Fruit fly (Drosophila melanogaster): ENCODE data around the gene CG12725.

Gene CG12725

DNA sequence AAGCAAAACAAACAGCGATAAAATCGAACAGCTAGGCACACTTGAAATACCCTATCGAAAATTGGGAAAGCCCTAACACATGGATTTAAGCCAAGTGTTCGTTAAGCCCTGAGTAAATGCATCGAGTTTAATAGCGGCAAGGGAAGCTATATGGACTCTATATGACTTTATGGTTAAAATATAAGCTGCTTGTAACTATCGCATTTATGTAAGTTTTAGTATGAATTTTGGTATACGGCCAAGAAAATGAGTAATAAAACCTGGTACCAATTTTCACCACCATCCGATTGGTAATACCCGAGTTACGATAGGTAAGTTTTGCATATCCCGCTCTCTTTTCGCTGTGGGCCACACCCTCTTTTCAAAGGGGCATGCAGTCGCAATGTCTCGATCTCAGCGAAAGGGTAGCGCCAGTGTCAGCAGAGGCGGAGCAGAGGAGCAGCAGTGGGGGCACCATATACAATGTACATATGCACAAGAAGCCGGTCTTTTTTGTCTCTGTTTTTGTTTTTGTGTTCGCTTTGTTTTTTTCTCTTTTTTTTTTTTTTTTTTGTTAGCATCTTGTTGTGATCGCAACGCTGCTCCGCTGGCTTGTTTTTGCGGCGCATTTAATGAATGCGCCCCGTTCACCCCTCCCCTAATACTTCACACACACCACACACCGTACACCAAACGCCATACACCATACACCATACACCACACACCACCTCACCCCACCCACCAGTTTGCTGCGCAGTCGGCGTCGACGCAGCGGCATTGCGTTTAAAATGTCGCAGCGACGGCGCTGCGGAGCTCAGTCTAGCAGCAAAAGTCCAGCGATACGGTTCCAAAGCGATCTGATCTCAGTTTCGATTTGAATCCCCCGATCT, 1.5 kb upstream of the CG12725 start, which contains the start of gene GstT4 (continued):
- peak; percentile 76 for TF ChIP-seq CG18262 (tag; optimal IDR thresholded peaks at IDR 0.05)
- TF ChIP-seq Taf1 (GFP tag; IDR thresholded peaks at IDR 0.05): 0 out of 2 replicates have a peak, but pooled peaks have one; percentile 18
- TF ChIP-seq CG11695 (GFP tag; IDR thresholded peaks at IDR 0.05): 0 out of 3 replicates have a peak, but pooled peaks have one; percentile 28
- TF ChIP-seq sisA (GFP tag; IDR thresholded peaks at IDR 0.05): peak; percentile 57
- peak; percentile 30 for TF ChIP-seq CG12071 (GFP tag; optimal IDR thresholded peaks at IDR 0.05)
- TF ChIP-seq CG13624 (GFP tag; optimal IDR thresholded peaks at IDR 0.05): peak; percentile 84
- peak; percentile 33 for TF ChIP-seq CG4424 (GFP tag; optimal IDR thresholded peaks at IDR 0.05)
- peak; percentile 54 for TF ChIP-seq ind (GFP tag; optimal IDR thresholded peaks at IDR 0.05)
- peak; percentile 19; the same call in 1 of the 2 replicates for TF ChIP-seq al (GFP tag; IDR thresholded peaks at IDR 0.05)
- TF ChIP-seq Hmx (GFP tag; optimal IDR thresholded peaks at IDR 0.05): peak; percentile 5
- TF ChIP-seq lab (GFP tag; optimal IDR thresholded peaks at IDR 0.05): peak; percentile 2
- peak; percentile 44; the same call in 2 of the 3 replicates for TF ChIP-seq tgo (GFP tag; IDR thresholded peaks at IDR 0.05)
- peak; percentile 44 for TF ChIP-seq CG8944 (GFP tag; optimal IDR thresholded peaks at IDR 0.05)
- TF ChIP-seq pb (GFP tag; optimal IDR thresholded peaks at IDR 0.05): peak; percentile 5
- TF ChIP-seq MBD-R2 (GFP tag; IDR thresholded peaks at IDR 0.05): peak; percentile 40; the same call in 1 of the 2 replicates
- peak; percentile 11 for TF ChIP-seq CG30020 (tag; optimal IDR thresholded peaks at IDR 0.05)
- TF ChIP-seq CG13296 (GFP tag; optimal IDR thresholded peaks at IDR 0.05): no peak
- TF ChIP-seq CG17612 (GFP tag; IDR thresholded peaks at IDR 0.05): no peak
- TF ChIP-seq CG7556 (GFP tag; optimal IDR thresholded peaks at IDR 0.05): peak; percentile 68
- 0 out of 2 replicates have a peak, but pooled peaks have one; percentile 35 for TF ChIP-seq ap (GFP tag; IDR thresholded peaks at IDR 0.05)
- TF ChIP-seq CG4404 (GFP tag; IDR thresholded peaks at IDR 0.05): no peak
- no peak for TF ChIP-seq GATAe (GFP tag; conservative IDR thresholded peaks at IDR 0.05)
- peak; percentile 40 for TF ChIP-seq CG10654 (GFP tag; optimal IDR thresholded peaks at IDR 0.05)
- no peak for TF ChIP-seq ara (GFP tag; IDR thresholded peaks at IDR 0.05)
- peak; percentile 22 to 23 for TF ChIP-seq Hr51 (GFP tag; optimal IDR thresholded peaks at IDR 0.05)
- TF ChIP-seq NK7.1 (GFP tag; optimal IDR thresholded peaks at IDR 0.05): no peak
- TF ChIP-seq Ssrp (tag; optimal IDR thresholded peaks at IDR 0.05): peak; percentile 32
- TF ChIP-seq nau (GFP tag; optimal IDR thresholded peaks at IDR 0.05): no peak
- no peak for TF ChIP-seq tll (GFP tag; optimal IDR thresholded peaks at IDR 0.05)
- peak; percentile 76 for TF ChIP-seq slp2 (GFP tag; optimal IDR thresholded peaks at IDR 0.05)
- TF ChIP-seq Pdp1 (GFP tag; optimal IDR thresholded peaks at IDR 0.05): peak; percentile 43 to 47
- peak; percentile 4 for TF ChIP-seq CG1529 (GFP tag; optimal IDR thresholded peaks at IDR 0.05)
- TF ChIP-seq kay (GFP tag; optimal IDR thresholded peaks at IDR 0.05): no peak
- no peak for TF ChIP-seq CG2199 (GFP tag; IDR thresholded peaks at IDR 0.05)
- TF ChIP-seq wdn (GFP tag; IDR thresholded peaks at IDR 0.05): 0 out of 2 replicates have a peak, but pooled peaks have one; percentile 8
- no peak for TF ChIP-seq Trl (optimal IDR thresholded peaks at IDR 0.05)
- peak; percentile 27 for TF ChIP-seq Trl (GFP tag; optimal IDR thresholded peaks at IDR 0.05)
- TF ChIP-seq exex (tag; optimal IDR thresholded peaks at IDR 0.05): no peak
- TF ChIP-seq CG15269 (tag; optimal IDR thresholded peaks at IDR 0.05): no peak
- TF ChIP-seq bsh (GFP tag; optimal IDR thresholded peaks at IDR 0.05): peak; percentile 4 to 94
- peak; percentile 50 for TF ChIP-seq Atf-2 (GFP tag; optimal IDR thresholded peaks at IDR 0.05)
- TF ChIP-seq pfk (GFP tag; optimal IDR thresholded peaks at IDR 0.05): no peak
- TF ChIP-seq Ets97D (GFP tag; optimal IDR thresholded peaks at IDR 0.05): peak; percentile 11
- peak; percentile 58 for TF ChIP-seq pho (GFP tag; optimal IDR thresholded peaks at IDR 0.05)
- peak in 1 of 2 experiments; percentile 13 for TF ChIP-seq chif (GFP tag; optimal IDR thresholded peaks at IDR 0.05)
- no peak for TF ChIP-seq CG10274 (GFP tag; optimal IDR thresholded peaks at IDR 0.05)
- TF ChIP-seq Med (GFP tag): peak; percentile 71
- TF ChIP-seq kni (GFP tag; optimal IDR thresholded peaks at IDR 0.05): no peak
- peak; percentile 87 for TF ChIP-seq sens (GFP tag)
